Worm (Caenorhabditis elegans) whole organism, young adult: Measurements from ENCODE around the gene sec-6.

Experiments
- B0019.2 ChIP-seq: fragments of 200-800 bp; sonication (Bioruptor generic); conservative IDR thresholded peaks from 2 replicates; pipeline ENCODE4 v1.3.6; 2022; ENCODE audit warnings: missing genetic modification reagents, missing genetic modification characterization, missing compliant biosample characterization
- B0261.1 ChIP-seq: sonication (generic microtip); optimal IDR thresholded peaks from 2 replicates; lab custom pipeline; 2016; ENCODE audit warnings: mild to moderate bottlenecking, missing genetic modification characterization, moderate library complexity, missing compliant biosample characterization
- C06A6.2 ChIP-seq: fragments of 200-800 bp; sonication (Bioruptor generic); conservative IDR thresholded peaks from 2 replicates; pipeline ENCODE4 v1.3.6; 2022; ENCODE audit warnings: missing genetic modification characterization, missing compliant biosample characterization
- F33H1.4 ChIP-seq: fragments of 200-800 bp; sonication (Bioruptor generic); IDR thresholded peaks from 2 replicates; pipeline ENCODE4 v1.3.6; 2022; ENCODE audit warnings: missing genetic modification reagents, missing genetic modification characterization, missing compliant biosample characterization
- F49E8.2 ChIP-seq: sonication (generic microtip); optimal IDR thresholded peaks from 3 replicates; lab custom pipeline; 2017; ENCODE audit warnings: missing genetic modification characterization, mild to moderate bottlenecking, missing compliant biosample characterization, antibody characterized with exemption, moderate library complexity; ENCODE audit not compliant: insufficient read depth
- F55B11.4 ChIP-seq: sonication (generic microtip); optimal IDR thresholded peaks from 2 replicates; lab custom pipeline; 2016; ENCODE audit warnings: missing compliant biosample characterization, missing genetic modification characterization, borderline replicate concordance; ENCODE audit not compliant: insufficient read depth
- F57A8.1 ChIP-seq: fragments of 200-800 bp; sonication (Bioruptor generic); optimal IDR thresholded peaks from 2 replicates; lab custom pipeline; 2018; ENCODE audit warnings: mild to moderate bottlenecking, missing genetic modification characterization, moderate library complexity, missing compliant biosample characterization
- K11D2.4 ChIP-seq: fragments of 200-800 bp; sonication (Bioruptor generic); IDR thresholded peaks from 2 replicates; pipeline ENCODE4 v1.3.6; 2022; ENCODE audit warnings: missing genetic modification reagents, missing genetic modification characterization, missing compliant biosample characterization
- Y53F4B.3 ChIP-seq: fragments of 200-800 bp; sonication (Bioruptor generic); IDR thresholded peaks from 2 replicates; pipeline ENCODE4 v1.3.6; 2022; ENCODE audit warnings: missing genetic modification reagents, missing genetic modification characterization, missing compliant biosample characterization
- Y56A3A.18 ChIP-seq: fragments of 200-800 bp; sonication (Bioruptor generic); IDR thresholded peaks from 2 replicates; pipeline ENCODE4 v1.3.6; 2022; ENCODE audit warnings: missing genetic modification reagents, missing genetic modification characterization, missing compliant biosample characterization
- Y67H2A.10 ChIP-seq: fragments of 200-800 bp; sonication (Bioruptor generic); conservative IDR thresholded peaks from 2 replicates; pipeline ENCODE4 v1.3.6; 2022; ENCODE audit warnings: missing genetic modification reagents, missing genetic modification characterization, missing compliant biosample characterization
- Y95B8A.8 ChIP-seq: fragments of 200-800 bp; sonication (Bioruptor generic); IDR thresholded peaks from 2 replicates; pipeline ENCODE4 v1.3.6; 2022; ENCODE audit warnings: missing genetic modification reagents, missing genetic modification characterization, missing compliant biosample characterization
- ZK185.1 ChIP-seq: sonication (generic microtip); optimal IDR thresholded peaks from 2 replicates; lab custom pipeline; 2016; ENCODE audit warnings: mild to moderate bottlenecking, missing genetic modification characterization, missing compliant biosample characterization; ENCODE audit not compliant: poor library complexity, severe bottlenecking
- aptf-2 ChIP-seq: fragments of 200-800 bp; sonication (Bioruptor generic); conservative IDR thresholded peaks from 2 replicates; pipeline ENCODE4 v1.3.6; 2022; ENCODE audit warnings: missing genetic modification reagents, missing genetic modification characterization, missing compliant biosample characterization
- athp-1 ChIP-seq: sonication (generic microtip); optimal IDR thresholded peaks from 2 replicates; lab custom pipeline; 2017; ENCODE audit warnings: mild to moderate bottlenecking, missing genetic modification characterization, missing compliant biosample characterization
- attf-3 ChIP-seq: fragments of 200-800 bp; sonication (Bioruptor generic); conservative IDR thresholded peaks from 2 replicates; pipeline ENCODE4 v1.3.6; 2022; ENCODE audit warnings: missing genetic modification reagents, missing genetic modification characterization, missing compliant biosample characterization
- attf-5 ChIP-seq: fragments of 200-800 bp; sonication (Bioruptor generic); optimal IDR thresholded peaks from 2 replicates; lab custom pipeline; 2018; ENCODE audit warnings: mild to moderate bottlenecking, missing genetic modification characterization, missing compliant biosample characterization
- ccch-3 ChIP-seq: fragments of 200-800 bp; sonication (Bioruptor generic); optimal IDR thresholded peaks from 2 replicates; lab custom pipeline; 2018; ENCODE audit warnings: mild to moderate bottlenecking, missing genetic modification characterization, missing compliant biosample characterization
- cebp-2 ChIP-seq: fragments of 200-800 bp; sonication (Bioruptor generic); IDR thresholded peaks from 2 replicates; pipeline ENCODE4 v1.3.6; 2022; ENCODE audit warnings: missing genetic modification characterization, missing compliant biosample characterization
- ceh-91 ChIP-seq: fragments of 200-800 bp; sonication (Bioruptor generic); IDR thresholded peaks from 2 replicates; pipeline ENCODE4 v1.3.6; 2022; ENCODE audit warnings: missing genetic modification reagents, missing genetic modification characterization, missing compliant biosample characterization
- dpl-1 ChIP-seq: fragments of 150-350 bp; optimal IDR thresholded peaks from 2 replicates; lab custom pipeline; 2014; ENCODE audit warnings: missing biosample characterization, missing genetic modification reagents, missing genetic modification characterization
- efl-1 ChIP-seq: fragments of 150-350 bp; optimal IDR thresholded peaks from 2 replicates; lab custom pipeline; 2014; ENCODE audit warnings: missing biosample characterization, missing genetic modification reagents, missing genetic modification characterization
- egrh-3 ChIP-seq: fragments of 200-800 bp; sonication (Bioruptor generic); IDR thresholded peaks from 2 replicates; pipeline ENCODE4 v1.3.6; 2022; ENCODE audit warnings: missing genetic modification reagents, missing genetic modification characterization, missing compliant biosample characterization
- gei-17 ChIP-seq: fragments of 200-800 bp; sonication (Bioruptor generic); optimal IDR thresholded peaks from 2 replicates; lab custom pipeline; 2018; ENCODE audit warnings: mild to moderate bottlenecking, missing genetic modification characterization, missing compliant biosample characterization
- hlh-12 ChIP-seq: sonication (generic microtip); optimal IDR thresholded peaks from 2 replicates; lab custom pipeline; 2016; ENCODE audit warnings: missing genetic modification characterization, missing compliant biosample characterization
- hmg-1.2 ChIP-seq: fragments of 200-800 bp; sonication (Bioruptor generic); IDR thresholded peaks from 2 replicates; pipeline ENCODE4 v1.3.6; 2022; ENCODE audit warnings: missing genetic modification reagents, missing genetic modification characterization, missing compliant biosample characterization
- hsf-1 ChIP-seq: fragments of 200-800 bp; sonication (Bioruptor generic); IDR thresholded peaks from 2 replicates; pipeline ENCODE4 v1.3.6; 2022; ENCODE audit warnings: missing genetic modification reagents, missing genetic modification characterization, missing compliant biosample characterization
- let-526 ChIP-seq: fragments of 200-800 bp; sonication (Bioruptor generic); IDR thresholded peaks from 2 replicates; pipeline ENCODE4 v1.3.6; 2022; ENCODE audit warnings: missing genetic modification reagents, missing genetic modification characterization, missing compliant biosample characterization
- let-607 ChIP-seq, 2 experiments: fragments of 200-800 bp in 1 of 2; sonication (Bioruptor generic) in 1 of 2; sonication (generic microtip) in 1 of 2; optimal IDR thresholded peaks; 2 replicates each; lab custom pipeline; 2016 to 2018; ENCODE audit warnings: mild to moderate bottlenecking in 2 of 2, missing compliant biosample characterization in 2 of 2, missing genetic modification characterization in 2 of 2, moderate library complexity in 2 of 2, missing genotype in 1 of 2
- lin-35 ChIP-seq, 3 experiments: fragments of 150-350 bp in 2 of 3; sonication (generic microtip) in 1 of 3; optimal IDR thresholded peaks; 2 replicates each; lab custom pipeline; 2014 to 2018; ENCODE audit warnings: missing biosample characterization in 3 of 3, missing genetic modification characterization in 3 of 3, missing genetic modification reagents in 3 of 3
- lin-54 ChIP-seq: fragments of 200-800 bp; sonication (Bioruptor generic); optimal IDR thresholded peaks from 2 replicates; lab custom pipeline; 2018; ENCODE audit warnings: mild to moderate bottlenecking, missing genetic modification characterization, missing compliant biosample characterization
- lsl-1 ChIP-seq: fragments of 200-800 bp; sonication (Bioruptor generic); optimal IDR thresholded peaks from 2 replicates; lab custom pipeline; 2018; ENCODE audit warnings: mild to moderate bottlenecking, missing genetic modification characterization, moderate library complexity, missing compliant biosample characterization
- lsy-27 ChIP-seq: sonication (generic microtip); optimal IDR thresholded peaks from 2 replicates; lab custom pipeline; 2017; ENCODE audit warnings: missing genetic modification characterization, mild to moderate bottlenecking, missing compliant biosample characterization, antibody characterized with exemption, missing genotype, borderline replicate concordance; ENCODE audit not compliant: insufficient read depth
- madf-10 ChIP-seq: sonication (generic microtip); optimal IDR thresholded peaks from 2 replicates; lab custom pipeline; 2016; ENCODE audit warnings: mild to moderate bottlenecking, missing genetic modification characterization, missing compliant biosample characterization
- madf-3 ChIP-seq: fragments of 200-800 bp; sonication (Bioruptor generic); IDR thresholded peaks from 2 replicates; pipeline ENCODE4 v1.3.6; 2022; ENCODE audit warnings: missing genetic modification reagents, missing genetic modification characterization, missing compliant biosample characterization
- mcd-1 ChIP-seq: fragments of 200-800 bp; sonication (Bioruptor generic); IDR thresholded peaks from 2 replicates; pipeline ENCODE4 v1.3.6; 2022; ENCODE audit warnings: missing genetic modification reagents, missing genetic modification characterization, missing compliant biosample characterization
- mes-4 ChIP-seq: sonication (generic microtip); optimal IDR thresholded peaks from 2 replicates; lab custom pipeline; 2016; ENCODE audit warnings: missing genotype, missing genetic modification characterization, missing compliant biosample characterization
- nfya-1 ChIP-seq: sonication (generic microtip); optimal IDR thresholded peaks from 2 replicates; lab custom pipeline; 2017; ENCODE audit warnings: antibody characterized with exemption, missing compliant biosample characterization, missing genetic modification characterization, borderline replicate concordance; ENCODE audit not compliant: insufficient read depth
- nfya-2 ChIP-seq: fragments of 200-800 bp; sonication (Bioruptor generic); IDR thresholded peaks from 2 replicates; pipeline ENCODE4 v1.3.6; 2022; ENCODE audit warnings: missing genetic modification reagents, missing genetic modification characterization, missing compliant biosample characterization
- snpc-3.4 ChIP-seq: sonication (generic microtip); optimal IDR thresholded peaks from 2 replicates; lab custom pipeline; 2017; ENCODE audit warnings: missing genetic modification characterization, mild to moderate bottlenecking, missing compliant biosample characterization, antibody characterized with exemption, moderate library complexity, missing genotype, missing genetic modification reagents
- somi-1 ChIP-seq: fragments of 200-800 bp; sonication (Bioruptor generic); optimal IDR thresholded peaks from 2 replicates; lab custom pipeline; 2018; ENCODE audit warnings: mild to moderate bottlenecking, missing genetic modification characterization, missing compliant biosample characterization
- tbp1 ChIP-seq: fragments of 200-800 bp; sonication (Bioruptor generic); optimal IDR thresholded peaks from 2 replicates; lab custom pipeline; 2018; ENCODE audit warnings: mild to moderate bottlenecking, missing genetic modification characterization, missing compliant biosample characterization
- tlf-1 ChIP-seq: fragments of 200-800 bp; sonication (Bioruptor generic); optimal IDR thresholded peaks from 2 replicates; lab custom pipeline; 2018; ENCODE audit warnings: mild to moderate bottlenecking, missing genetic modification characterization, missing compliant biosample characterization
- xnd-1 ChIP-seq: sonication (generic microtip); optimal IDR thresholded peaks from 2 replicates; lab custom pipeline; 2016; ENCODE audit warnings: missing genotype, missing genetic modification reagents, missing genetic modification characterization, missing compliant biosample characterization
- zim-3 ChIP-seq: sonication (generic microtip); optimal IDR thresholded peaks from 2 replicates; lab custom pipeline; 2017; ENCODE audit warnings: mild to moderate bottlenecking, missing genetic modification characterization, moderate library complexity, missing compliant biosample characterization
- ztf-26 ChIP-seq: sonication (generic microtip); optimal IDR thresholded peaks from 2 replicates; lab custom pipeline; 2017; ENCODE audit warnings: missing genetic modification characterization, missing compliant biosample characterization

The sec-6 gene

ce11 chrII:5377467-5378238, 18.3 kb downstream of the sec-6 start, which contains the start of gene prdx-2:
TSS of gene prdx-2 (plus strand) at chrII:5378195.
- TF ChIP-seq Y53F4B.3 (GFP tag; lab: Robert Waterston, UW) = no peak
- TF ChIP-seq tbp1 (GFP tag; lab: Kevin White, UChicago) = peak; percentile 59
- TF ChIP-seq cebp-2 (GFP tag; lab: Robert Waterston, UW) = no peak
- TF ChIP-seq aptf-2 = peak; percentile 37; the same call in 1 of the 2 replicates
- peak; percentile 87 for TF ChIP-seq efl-1
- no peak for TF ChIP-seq attf-5 (GFP tag; lab: Kevin White, UChicago)
- TF ChIP-seq ceh-91 = peak; percentile 94
- no peak for TF ChIP-seq F57A8.1 (GFP tag; lab: Kevin White, UChicago)
- TF ChIP-seq mcd-1 (GFP tag; lab: Robert Waterston, UW) = peak; percentile 40; the same call in 1 of the 2 replicates
- TF ChIP-seq dpl-1 (GFP tag; lab: Kevin White, UChicago) = peak; percentile 77
- peak; percentile 90 for TF ChIP-seq F33H1.4 (GFP tag; lab: Robert Waterston, UW)
- TF ChIP-seq snpc-3.4 (tag; lab: Kevin White, UChicago) = peak; percentile 35
- TF ChIP-seq hsf-1 (GFP tag; lab: Robert Waterston, UW) = peak; percentile 74
- no peak for TF ChIP-seq K11D2.4 (GFP tag; lab: Robert Waterston, UW)
- no peak for TF ChIP-seq hlh-12 (tag; lab: Kevin White, UChicago)
- no peak for TF ChIP-seq lin-35 (GFP tag; optimal IDR thresholded peaks at IDR 0.05; lab: Kevin White, UChicago)
- TF ChIP-seq egrh-3 = no peak
- no peak for TF ChIP-seq gei-17 (GFP tag; lab: Kevin White, UChicago)
- TF ChIP-seq ccch-3 = no peak
- TF ChIP-seq nfya-2 (GFP tag; lab: Robert Waterston, UW) = no peak
- peak; percentile 73 for TF ChIP-seq B0019.2 (GFP tag; lab: Robert Waterston, UW)
- peak; percentile 14; the same call in 1 of the 2 replicates for TF ChIP-seq hmg-1.2
- TF ChIP-seq attf-3 = no peak
- TF ChIP-seq lin-54 (GFP tag; lab: Kevin White, UChicago) = peak; percentile 75
- TF ChIP-seq lsl-1 (GFP tag; lab: Kevin White, UChicago) = peak; percentile 98
- no peak for TF ChIP-seq ztf-26 (tag; lab: Kevin White, UChicago)
- no peak for TF ChIP-seq nfya-1 (tag; lab: Kevin White, UChicago)
- TF ChIP-seq lsy-27 (tag; lab: Kevin White, UChicago) = no peak
- TF ChIP-seq let-607 (tag; optimal IDR thresholded peaks at IDR 0.05; lab: Kevin White, UChicago) = no peak
- TF ChIP-seq madf-10 (tag; lab: Kevin White, UChicago) = no peak
- no peak for TF ChIP-seq zim-3 (tag; lab: Kevin White, UChicago)
- no peak for TF ChIP-seq C06A6.2 (GFP tag; lab: Robert Waterston, UW)
- no peak for TF ChIP-seq somi-1 (GFP tag; lab: Kevin White, UChicago)
- TF ChIP-seq F55B11.4 = no peak
- TF ChIP-seq ZK185.1 (tag; lab: Kevin White, UChicago) = no peak
- peak; percentile 67; the same call in 1 of the 2 replicates for TF ChIP-seq Y95B8A.8
- no peak for TF ChIP-seq mes-4
- TF ChIP-seq Y56A3A.18 (GFP tag; lab: Robert Waterston, UW) = no peak
- TF ChIP-seq let-526 = no peak
- TF ChIP-seq B0261.1 (tag; lab: Kevin White, UChicago) = no peak
- no peak for TF ChIP-seq Y67H2A.10 (GFP tag; lab: Robert Waterston, UW)
- peak; percentile 81 for TF ChIP-seq tlf-1 (GFP tag; lab: Kevin White, UChicago)
- peak; percentile 84 for TF ChIP-seq xnd-1 (tag; lab: Kevin White, UChicago)
- TF ChIP-seq F49E8.2 = peak; percentile 16
- peak; percentile 44 for TF ChIP-seq athp-1 (tag; lab: Kevin White, UChicago)
- TF ChIP-seq madf-3 = peak; percentile 86; the same call in 1 of the 2 replicates
